Worm (Caenorhabditis elegans): ENCODE data around the gene lgc-10.
A peak's percentile ranks its signal among the peaks of the same experiment; 100 is the strongest.

lgc-10 gene

DNA sequence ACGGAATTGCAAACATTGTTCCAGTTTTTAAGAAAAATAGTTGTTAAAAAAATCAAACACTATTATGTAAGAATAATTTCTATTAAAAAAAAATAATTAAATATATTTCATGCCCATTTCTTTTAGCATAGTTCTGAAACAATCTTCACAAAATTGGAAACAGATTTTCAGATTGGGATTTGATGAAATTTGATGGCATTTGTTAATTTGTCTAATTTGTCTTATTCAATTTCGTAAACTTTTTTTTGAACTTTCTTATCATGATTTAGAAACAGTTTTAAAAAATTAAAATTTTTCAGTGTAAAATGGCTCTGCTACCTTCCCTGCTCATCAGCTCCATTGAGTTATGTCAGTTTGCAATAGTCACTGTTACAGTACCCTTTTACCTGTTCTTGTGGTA lies 52.5 kb downstream of the lgc-10 start, which contains the start of gene srv-13:
TSS of gene srv-13 (plus strand) at position 301 of the 400 bp plus-strand sequence.
- TF ChIP-seq hlh-15 (tag; optimal IDR thresholded peaks at IDR 0.05) (no peak), pax-1 (tag; optimal IDR thresholded peaks at IDR 0.05) (no peak), C08G9.2 (tag; optimal IDR thresholded peaks at IDR 0.05) (no peak), lim-6 (tag; optimal IDR thresholded peaks at IDR 0.05) (no peak), C38D4.7 (GFP tag; optimal IDR thresholded peaks at IDR 0.05) (no peak), fkh-10 (GFP tag; optimal IDR thresholded peaks at IDR 0.05) (no peak), pha-2 (tag; optimal IDR thresholded peaks at IDR 0.05) (no peak), madf-2 (tag; optimal IDR thresholded peaks at IDR 0.05) (no peak), F13H6.1 (tag; optimal IDR thresholded peaks at IDR 0.05) (no peak), ama-1 (optimal IDR thresholded peaks at IDR 0.05) (no peak), ceh-14 (tag; optimal IDR thresholded peaks at IDR 0.05) (no peak), tbx-2 (tag; optimal IDR thresholded peaks at IDR 0.05) (no peak)

DNA sequence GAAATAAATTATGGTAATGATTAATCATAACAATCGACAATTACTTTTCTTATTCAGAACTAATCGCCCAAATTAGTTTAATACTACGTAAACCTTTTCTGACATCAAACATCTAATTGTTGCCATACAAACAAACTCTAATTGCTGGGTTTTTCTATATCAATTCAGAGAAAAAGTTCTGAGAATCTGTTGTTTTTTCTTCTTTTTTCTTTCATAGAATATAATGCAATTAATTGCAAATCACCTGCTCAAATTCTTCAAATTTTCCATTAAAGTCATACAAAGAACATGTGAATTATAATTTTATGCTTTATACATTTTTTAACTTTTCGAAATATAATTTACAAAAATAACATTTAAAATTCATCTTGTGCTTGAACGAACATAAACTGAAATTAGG lies 54.0 kb downstream of the lgc-10 start:
- TF ChIP-seq ceh-34 (tag; optimal IDR thresholded peaks at IDR 0.05): no peak
- TF ChIP-seq syd-9 (tag; optimal IDR thresholded peaks at IDR 0.05): no peak
- no peak for TF ChIP-seq pha-4 (tag; optimal IDR thresholded peaks at IDR 0.05)
- no peak for TF ChIP-seq C38D4.7 (GFP tag; optimal IDR thresholded peaks at IDR 0.05)
- TF ChIP-seq hlh-15 (tag; optimal IDR thresholded peaks at IDR 0.05): no peak
- TF ChIP-seq mec-3 (tag; optimal IDR thresholded peaks at IDR 0.05; ENCODE audit: borderline replicate concordance): no peak
- TF ChIP-seq npax-4 (tag; optimal IDR thresholded peaks at IDR 0.05): no peak
- no peak for TF ChIP-seq ztf-16 (tag; optimal IDR thresholded peaks at IDR 0.05)
- no peak for TF ChIP-seq hlh-13 (GFP tag; optimal IDR thresholded peaks at IDR 0.05)
- TF ChIP-seq unc-55 (GFP tag; optimal IDR thresholded peaks at IDR 0.05): no peak
- TF ChIP-seq hlh-6 (tag; optimal IDR thresholded peaks at IDR 0.05): no peak
- TF ChIP-seq ref-2 (tag; optimal IDR thresholded peaks at IDR 0.05): no peak
- no peak for TF ChIP-seq ceh-19 (GFP tag; optimal IDR thresholded peaks at IDR 0.05)
- TF ChIP-seq lim-6 (tag; optimal IDR thresholded peaks at IDR 0.05): no peak
- TF ChIP-seq pqm-1 (tag; optimal IDR thresholded peaks at IDR 0.05): no peak

DNA sequence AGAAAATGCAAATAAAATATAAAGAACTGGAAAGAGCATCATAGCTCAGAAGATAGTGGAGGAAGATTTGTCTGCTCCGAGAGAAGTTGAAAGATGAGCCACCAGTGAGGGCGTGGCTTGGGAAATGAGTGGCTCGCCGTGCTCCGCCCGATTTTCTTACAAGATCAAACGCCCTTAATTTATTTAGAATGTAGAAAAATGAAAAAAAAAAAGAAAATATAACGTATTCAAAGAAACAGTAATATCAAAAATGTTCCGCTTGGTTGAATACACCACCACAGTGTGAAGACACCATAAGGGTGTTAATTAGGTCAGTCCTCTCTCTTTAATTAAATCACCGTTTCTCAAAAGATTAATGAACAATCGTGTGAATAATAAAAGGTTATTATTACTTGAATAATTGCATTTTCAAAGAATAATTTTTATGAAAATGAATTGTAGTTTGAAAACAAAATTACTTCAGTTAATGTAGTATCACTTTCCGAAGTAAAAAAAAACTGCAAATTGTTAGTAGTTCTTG lies 54.9 kb downstream of the lgc-10 start, which contains the start of gene sfrp-1:
TSS of gene sfrp-1 (minus strand) at position 51 of the 520 bp plus-strand sequence.
- no peak for TF ChIP-seq che-1 (tag; optimal IDR thresholded peaks at IDR 0.05)
- peak; percentile 55 for TF ChIP-seq unc-42 (tag; optimal IDR thresholded peaks at IDR 0.05)

Measured in whole organism, late embryonic.